Worm (Caenorhabditis elegans): ENCODE results near the gene srz-19.

DNA sequence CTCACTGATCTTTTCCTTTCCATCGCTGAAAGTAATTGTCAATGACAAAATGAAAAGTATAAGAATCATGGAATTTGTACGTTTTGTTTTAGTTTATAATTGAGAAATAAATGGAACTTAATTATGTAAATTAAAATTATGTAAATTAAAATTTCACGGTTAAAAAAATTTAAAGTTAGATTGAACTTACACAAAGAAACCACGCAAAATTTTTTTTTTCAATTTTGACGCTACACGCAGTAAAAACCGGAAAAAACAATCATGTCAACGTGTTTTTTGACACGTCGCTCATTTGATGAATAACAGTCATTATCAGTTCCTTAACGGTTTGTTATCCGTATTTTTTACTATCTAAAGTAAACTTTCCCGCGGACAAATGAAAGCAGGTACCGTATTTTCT, 38.5 kb upstream of the srz-19 start, which contains the start of the genes F37C4.8 and oac-23:
- no peak for TF ChIP-seq unc-62 (GFP tag; optimal IDR thresholded peaks at IDR 0.05)
- TF ChIP-seq ccch-3 (GFP tag; optimal IDR thresholded peaks at IDR 0.05) = no peak
